Worm (Caenorhabditis elegans): Measurements from ENCODE around the gene H34I24.2.
"Not testable (repeated sequence)": the region's sequence is repeated elsewhere in the genome, so short reads cannot be mapped to it uniquely, and the experiment has no call there.

The H34I24.2 gene

ce11 chrIII:2834363-2834762 lies 7.5 kb upstream of the H34I24.2 start, which contains the start of gene txdc-17:
Gene txdc-17, plus strand, starts transcription at chrIII:2834663.
- TF ChIP-seq egl-18 (GFP tag; IDR thresholded peaks at IDR 0.05), result no peak

- TF ChIP-seq let-526 (GFP tag; IDR thresholded peaks at IDR 0.05) (no peak), ztf-6 (GFP tag; IDR thresholded peaks at IDR 0.05) (no peak), efl-1 (GFP tag; optimal IDR thresholded peaks at IDR 0.05) (no peak), somi-1 (GFP tag; optimal IDR thresholded peaks at IDR 0.05) (no peak), ceh-91 (GFP tag; IDR thresholded peaks at IDR 0.05) (no peak), B0261.1 (tag; optimal IDR thresholded peaks at IDR 0.05) (no peak), bed-1 (GFP tag; IDR thresholded peaks at IDR 0.05) (no peak), cebp-1 (GFP tag; IDR thresholded peaks at IDR 0.05) (no peak), cebp-1 (tag; optimal IDR thresholded peaks at IDR 0.05) (no peak), B0336.3 (GFP tag; IDR thresholded peaks at IDR 0.05) (no peak), sdz-38 (tag; optimal IDR thresholded peaks at IDR 0.05) (no peak)
These were observed 6.8 kb upstream of the H34I24.2 start for ce11 chrIII:2834998-2835397.

ce11 chrIII:2836339-2836738 lies 5.5 kb upstream of the H34I24.2 start, which contains the start of gene josd-1:
Gene josd-1, plus strand, starts transcription at chrIII:2836639.
- no peak for TF ChIP-seq ceh-27 (GFP tag; optimal IDR thresholded peaks at IDR 0.05)

ce11 chrIII:2840877-2841540 lies 835 bp upstream of the H34I24.2 start, which contains the start of gene Y71H2AR.2:
Gene Y71H2AR.2, minus strand, starts transcription at chrIII:2840927.
- TF ChIP-seq snpc-4 (GFP tag; optimal IDR thresholded peaks at IDR 0.05), result no peak
- peak in 2 of 4 experiments; percentile 60 to 81 for TF ChIP-seq snpc-4 (tag; optimal IDR thresholded peaks at IDR 0.05)
- TF ChIP-seq akir-1 (GFP tag; optimal IDR thresholded peaks at IDR 0.05), result no peak

- TF ChIP-seq hmg-1.2 (GFP tag; IDR thresholded peaks at IDR 0.05); pbrm-1 (GFP tag; IDR thresholded peaks at IDR 0.05); F57A8.1 (GFP tag; optimal IDR thresholded peaks at IDR 0.05): not testable (repeated sequence)
These were observed 4.9 kb downstream of the H34I24.2 start, which contains the start of gene H34I24.1 for ce11 chrIII:2846747-2847146. Gene H34I24.1, plus strand, starts transcription at chrIII:2847047.

ce11 chrIII:2855929-2856328 lies 14.1 kb downstream of the H34I24.2 start, which contains the start of gene F56F11.4:
Gene F56F11.4, plus strand, starts transcription at chrIII:2856229.
- TF ChIP-seq ceh-40 (GFP tag; IDR thresholded peaks at IDR 0.05) (no peak), snpc-3.4 (tag; optimal IDR thresholded peaks at IDR 0.05) (no peak), egrh-3 (GFP tag; IDR thresholded peaks at IDR 0.05) (no peak), nfya-2 (GFP tag; IDR thresholded peaks at IDR 0.05) (no peak), rpc-1 (optimal IDR thresholded peaks at IDR 0.05) (no peak), rpc-1 (tag; optimal IDR thresholded peaks at IDR 0.05) (peak; percentile 14), hsf-1 (GFP tag; IDR thresholded peaks at IDR 0.05) (no peak)

ce11 chrIII:2858334-2858733 lies 16.5 kb downstream of the H34I24.2 start:
- TF ChIP-seq hsf-1 (GFP tag; IDR thresholded peaks at IDR 0.05) (peak; percentile 72), him-1 (tag; optimal IDR thresholded peaks at IDR 0.05) (peak; percentile 61), ztf-26 (tag; optimal IDR thresholded peaks at IDR 0.05) (no peak), madf-3 (GFP tag; IDR thresholded peaks at IDR 0.05) (no peak), akir-1 (GFP tag; optimal IDR thresholded peaks at IDR 0.05) (no peak), ZK185.1 (tag; optimal IDR thresholded peaks at IDR 0.05; ENCODE audit: poor library complexity, severe bottlenecking) (no peak), fkh-3 (tag; optimal IDR thresholded peaks at IDR 0.05) (no peak), B0035.1 (tag; optimal IDR thresholded peaks at IDR 0.05) (no peak), bed-1 (GFP tag; IDR thresholded peaks at IDR 0.05) (no peak), nhr-27 (tag; optimal IDR thresholded peaks at IDR 0.05) (no peak), gei-17 (GFP tag; optimal IDR thresholded peaks at IDR 0.05) (no peak), F49E8.2 (tag; optimal IDR thresholded peaks at IDR 0.05; ENCODE audit: insufficient read depth) (no peak), ceh-58 (GFP tag; IDR thresholded peaks at IDR 0.05) (no peak), ztf-6 (GFP tag; IDR thresholded peaks at IDR 0.05) (no peak), sptf-2 (GFP tag; optimal IDR thresholded peaks at IDR 0.05) (no peak), Y53F4B.3 (GFP tag; IDR thresholded peaks at IDR 0.05) (no peak), ztf-28 (GFP tag; IDR thresholded peaks at IDR 0.05) (no peak)
